Worm (Caenorhabditis elegans) whole organism, mixed stage, embryonic: ENCODE measurements around the gene Y37A1A.2.

Source experiments
- M03D4.4 ChIP-seq: sonication (generic microtip); optimal IDR thresholded peaks from 2 replicates; lab custom pipeline; 2017; ENCODE audit warnings: mild to moderate bottlenecking, missing genetic modification characterization, missing compliant biosample characterization
- lin-13 ChIP-seq: fragments of 150-350 bp; optimal IDR thresholded peaks from 2 replicates; lab custom pipeline; 2014; ENCODE audit warnings: missing biosample characterization, missing genetic modification characterization
- mep-1 ChIP-seq: fragments of 150-350 bp; optimal IDR thresholded peaks from 2 replicates; lab custom pipeline; 2017; ENCODE audit warnings: missing biosample characterization, missing genetic modification reagents, missing genetic modification characterization, inconsistent platforms
- sem-2 ChIP-seq: fragments of 200-800 bp; sonication (Bioruptor generic); optimal IDR thresholded peaks from 2 replicates; lab custom pipeline; 2018; ENCODE audit warnings: mild to moderate bottlenecking, missing genetic modification characterization, missing compliant biosample characterization

DNA sequence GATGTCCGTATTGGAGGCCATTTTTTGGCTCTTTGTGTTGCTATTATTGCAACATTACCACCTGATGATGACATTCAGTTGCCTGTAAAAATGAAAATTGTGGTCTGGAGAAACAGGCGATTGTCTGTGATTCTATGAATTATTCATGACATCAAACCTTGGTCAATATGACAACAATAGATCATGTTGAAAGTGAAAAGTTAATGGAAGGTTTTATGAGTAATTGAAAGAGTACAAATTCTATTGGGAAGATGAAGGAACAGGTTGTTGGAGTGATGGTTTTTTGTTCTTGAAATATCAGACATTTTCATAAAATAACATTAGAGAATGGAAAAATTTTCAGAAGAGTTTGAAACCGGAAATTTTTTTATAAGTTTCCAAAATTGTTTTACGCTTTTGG lies 10.1 kb downstream of the Y37A1A.2 start, which contains the start of gene Y37A1A.3:
- TF ChIP-seq mep-1 (tag; lab: Kevin White, UChicago) (no peak), M03D4.4 (tag; lab: Kevin White, UChicago) (no peak), sem-2 (GFP tag; lab: Kevin White, UChicago) (no peak), lin-13 (no peak)
